Fruit fly (Drosophila melanogaster) whole organism, embryonic: ENCODE measurements around the gene ph-d.

Source experiments
- Bgb ChIP-seq: fragments of 200-800 bp; sonication (Bioruptor generic); IDR thresholded peaks from 2 replicates; pipeline ENCODE4 v1.3.6; 2022; ENCODE audit warnings: missing biosample characterization, missing genetic modification characterization; ENCODE audit not compliant: partially characterized antibody
- CG10979 ChIP-seq: fragments of 200-800 bp; sonication (Bioruptor generic); optimal IDR thresholded peaks from 2 replicates; lab custom pipeline; 2018; ENCODE audit warnings: missing biosample characterization, mild to moderate bottlenecking, missing genetic modification characterization, moderate library complexity
- CG13424 ChIP-seq: fragments of 200-800 bp; sonication (Bioruptor generic); optimal IDR thresholded peaks from 2 replicates; lab custom pipeline; 2019; ENCODE audit warnings: missing biosample characterization, mild to moderate bottlenecking, missing genetic modification characterization, moderate library complexity
- CG13624 ChIP-seq: fragments of 200-800 bp; sonication (Bioruptor generic); optimal IDR thresholded peaks from 2 replicates; lab custom pipeline; 2016; ENCODE audit warnings: missing biosample characterization, missing genetic modification characterization
- CG14050 ChIP-seq: fragments of 200-800 bp; sonication (Bioruptor generic); IDR thresholded peaks from 3 replicates; pipeline ENCODE4 v1.3.6; 2022; ENCODE audit warnings: missing biosample characterization, missing genetic modification characterization
- CG14860 ChIP-seq: fragments of 200-800 bp; sonication (Bioruptor generic); IDR thresholded peaks from 3 replicates; pipeline ENCODE4 v1.3.6; 2022; ENCODE audit warnings: missing biosample characterization, missing genetic modification characterization; ENCODE audit not compliant: partially characterized antibody
- CG16779 ChIP-seq: fragments of 200-800 bp; sonication (Bioruptor generic); IDR thresholded peaks from 2 replicates; pipeline ENCODE4 v1.3.6; 2022; ENCODE audit warnings: missing biosample characterization, missing genetic modification characterization
- CG17612 ChIP-seq: fragments of 200-800 bp; sonication (Bioruptor generic); IDR thresholded peaks from 2 replicates; pipeline ENCODE4 v1.3.6; 2022; ENCODE audit warnings: missing biosample characterization, missing genetic modification characterization
- CG31365 ChIP-seq: fragments of 200-800 bp; sonication (Bioruptor generic); optimal IDR thresholded peaks from 2 replicates; lab custom pipeline; 2018; ENCODE audit warnings: missing biosample characterization, mild to moderate bottlenecking, missing genetic modification characterization
- CG32532 ChIP-seq: fragments of 200-800 bp; sonication (Bioruptor generic); IDR thresholded peaks from 2 replicates; pipeline ENCODE4 v1.3.6; 2022; ENCODE audit warnings: missing biosample characterization, missing genetic modification characterization
- CG4424 ChIP-seq: fragments of 200-800 bp; sonication (Bioruptor generic); optimal IDR thresholded peaks from 3 replicates; lab custom pipeline; 2016; ENCODE audit warnings: missing biosample characterization, missing genetic modification characterization
- CG7786 ChIP-seq: fragments of 200-800 bp; sonication (Bioruptor generic); optimal IDR thresholded peaks from 2 replicates; lab custom pipeline; 2016; ENCODE audit warnings: missing biosample characterization, missing genetic modification characterization
- CG7963 ChIP-seq: fragments of 200-800 bp; sonication (Bioruptor generic); IDR thresholded peaks from 3 replicates; pipeline ENCODE4 v1.3.6; 2022; ENCODE audit warnings: missing biosample characterization, missing genetic modification characterization; ENCODE audit not compliant: partially characterized antibody
- CG8924 ChIP-seq: fragments of 200-800 bp; optimal IDR thresholded peaks from 3 replicates; lab custom pipeline; 2019; ENCODE audit warnings: missing biosample characterization, mild to moderate bottlenecking, missing genetic modification characterization, moderate library complexity
- CG9797 ChIP-seq: fragments of 200-800 bp; sonication (Bioruptor generic); optimal IDR thresholded peaks from 3 replicates; lab custom pipeline; 2018; ENCODE audit warnings: missing biosample characterization, mild to moderate bottlenecking, missing genetic modification characterization
- CG9817 ChIP-seq: fragments of 200-800 bp; sonication (Bioruptor generic); optimal IDR thresholded peaks from 2 replicates; lab custom pipeline; 2018; ENCODE audit warnings: missing biosample characterization, mild to moderate bottlenecking, missing genetic modification characterization, moderate library complexity
- CG9876 ChIP-seq: fragments of 200-800 bp; sonication (Bioruptor generic); optimal IDR thresholded peaks from 2 replicates; lab custom pipeline; 2016; ENCODE audit warnings: missing biosample characterization, missing genetic modification characterization
- Dad ChIP-seq: fragments of 200-800 bp; sonication (Bioruptor generic); optimal IDR thresholded peaks from 3 replicates; lab custom pipeline; 2016; ENCODE audit warnings: missing biosample characterization, missing genetic modification characterization
- Dp ChIP-seq: fragments of 200-800 bp; sonication (Bioruptor generic); optimal IDR thresholded peaks from 2 replicates; lab custom pipeline; 2018; ENCODE audit warnings: missing biosample characterization, mild to moderate bottlenecking, missing genetic modification characterization, moderate library complexity
- Ets97D ChIP-seq: fragments of 200-800 bp; sonication (Bioruptor generic); optimal IDR thresholded peaks from 3 replicates; lab custom pipeline; 2016; ENCODE audit warnings: missing biosample characterization, missing genetic modification characterization
- Fer3 ChIP-seq: fragments of 200-800 bp; sonication (Bioruptor generic); optimal IDR thresholded peaks from 2 replicates; lab custom pipeline; 2018; ENCODE audit warnings: missing biosample characterization, mild to moderate bottlenecking, missing genetic modification characterization, moderate library complexity
- GATAe ChIP-seq: fragments of 200-800 bp; sonication (Bioruptor generic); conservative IDR thresholded peaks from 2 replicates; pipeline ENCODE4 v1.3.6; 2022; ENCODE audit warnings: missing biosample characterization, missing genetic modification characterization
- H2.0 ChIP-seq: fragments of 200-800 bp; sonication (Bioruptor generic); IDR thresholded peaks from 2 replicates; pipeline ENCODE4 v1.3.6; 2022; ENCODE audit warnings: missing biosample characterization, missing genetic modification characterization
- HHEX ChIP-seq: fragments of 200-800 bp; sonication (Bioruptor generic); optimal IDR thresholded peaks from 3 replicates; lab custom pipeline; 2017; ENCODE audit warnings: missing biosample characterization, mild to moderate bottlenecking, missing genetic modification characterization, missing genetic modification reagents
- HLH54F ChIP-seq: fragments of 200-800 bp; sonication (Bioruptor generic); optimal IDR thresholded peaks from 3 replicates; lab custom pipeline; 2016; ENCODE audit warnings: missing biosample characterization, missing genetic modification characterization
- Mrtf ChIP-seq: fragments of 200-800 bp; sonication (Bioruptor generic); IDR thresholded peaks from 3 replicates; pipeline ENCODE4 v1.3.6; 2022; ENCODE audit warnings: missing biosample characterization, missing genetic modification characterization
- Six4 ChIP-seq: fragments of 200-800 bp; sonication (Bioruptor generic); optimal IDR thresholded peaks from 2 replicates; lab custom pipeline; 2016; ENCODE audit warnings: missing biosample characterization, missing genetic modification characterization
- Spps ChIP-seq: fragments of 200-800 bp; sonication (Bioruptor generic); optimal IDR thresholded peaks from 2 replicates; lab custom pipeline; 2018; ENCODE audit warnings: missing biosample characterization, mild to moderate bottlenecking, missing genetic modification characterization
- ase ChIP-seq: fragments of 200-800 bp; sonication (Bioruptor generic); IDR thresholded peaks from 3 replicates; pipeline ENCODE4 v1.3.6; 2022; ENCODE audit warnings: missing biosample characterization, missing genetic modification characterization
- ato ChIP-seq: fragments of 200-800 bp; sonication (Bioruptor generic); IDR thresholded peaks from 2 replicates; pipeline ENCODE4 v1.3.6; 2022; ENCODE audit warnings: missing biosample characterization, missing genetic modification characterization; ENCODE audit not compliant: partially characterized antibody
- bcd ChIP-seq: fragments of 200-800 bp; sonication (Bioruptor generic); optimal IDR thresholded peaks from 2 replicates; lab custom pipeline; 2017; ENCODE audit warnings: missing biosample characterization, mild to moderate bottlenecking, missing genetic modification characterization
- cas ChIP-seq: fragments of 200-800 bp; sonication (Bioruptor generic); IDR thresholded peaks from 2 replicates; pipeline ENCODE4 v1.3.6; 2022; ENCODE audit warnings: missing biosample characterization, missing genetic modification characterization
- cg ChIP-seq: fragments of 200-800 bp; sonication (Bioruptor generic); optimal IDR thresholded peaks from 3 replicates; lab custom pipeline; 2019; ENCODE audit warnings: missing biosample characterization, mild to moderate bottlenecking, missing genetic modification characterization, moderate library complexity
- danr ChIP-seq: fragments of 200-800 bp; sonication (Bioruptor generic); IDR thresholded peaks from 2 replicates; pipeline ENCODE4 v1.3.6; 2022; ENCODE audit warnings: missing biosample characterization, missing genetic modification characterization
- eyg ChIP-seq: fragments of 200-800 bp; sonication (Bioruptor generic); optimal IDR thresholded peaks from 3 replicates; lab custom pipeline; 2016; ENCODE audit warnings: missing biosample characterization, missing genetic modification characterization
- gce ChIP-seq: fragments of 200-800 bp; sonication (Bioruptor generic); IDR thresholded peaks from 3 replicates; pipeline ENCODE4 v1.3.6; 2022; ENCODE audit warnings: missing biosample characterization, missing genetic modification characterization
- nerfin-1 ChIP-seq: fragments of 200-800 bp; sonication (Bioruptor generic); optimal IDR thresholded peaks from 3 replicates; lab custom pipeline; 2019; ENCODE audit warnings: missing biosample characterization, mild to moderate bottlenecking, missing genetic modification characterization, moderate library complexity
- nmo ChIP-seq: fragments of 200-800 bp; sonication (Bioruptor generic); optimal IDR thresholded peaks from 2 replicates; lab custom pipeline; 2018; ENCODE audit warnings: missing biosample characterization, mild to moderate bottlenecking, missing genetic modification characterization, moderate library complexity
- oc ChIP-seq: fragments of 200-800 bp; sonication (Bioruptor generic); optimal IDR thresholded peaks from 2 replicates; lab custom pipeline; 2018; ENCODE audit warnings: missing biosample characterization, mild to moderate bottlenecking, missing genetic modification characterization, moderate library complexity
- pan ChIP-seq, 4 experiments: fragments of >200 bp in 3 of 4; fragments of 200-800 bp in 1 of 4; sonication (Bioruptor generic) in 1 of 4; optimal IDR thresholded peaks in 3 of 4; IDR thresholded peaks in 1 of 4; 2 replicates each; pipeline versions ENCODE4 v1.3.6 to Lab custom; 2017 to 2022; ENCODE audit warnings: missing biosample characterization in 2 of 4, missing genetic modification characterization in 2 of 4, mixed read lengths in 1 of 4
- pfk ChIP-seq: fragments of 200-800 bp; sonication (Bioruptor generic); optimal IDR thresholded peaks from 2 replicates; lab custom pipeline; 2018; ENCODE audit warnings: missing biosample characterization, mild to moderate bottlenecking, missing genetic modification characterization, moderate library complexity
- pzg ChIP-seq: fragments of 200-800 bp; sonication (Bioruptor generic); optimal IDR thresholded peaks from 3 replicates; lab custom pipeline; 2018; ENCODE audit warnings: missing biosample characterization, mild to moderate bottlenecking, missing genetic modification characterization, moderate library complexity
- rib ChIP-seq: fragments of 200-800 bp; sonication (Bioruptor generic); IDR thresholded peaks from 2 replicates; pipeline ENCODE4 v1.3.6; 2022; ENCODE audit warnings: missing biosample characterization, missing genetic modification characterization
- slbo ChIP-seq: fragments of 200-800 bp; sonication (Bioruptor generic); IDR thresholded peaks from 2 replicates; pipeline ENCODE4 v1.3.6; 2022; ENCODE audit warnings: missing biosample characterization, missing genetic modification characterization
- sr ChIP-seq: fragments of 200-800 bp; sonication (Bioruptor generic); IDR thresholded peaks from 3 replicates; pipeline ENCODE4 v1.3.6; 2022; ENCODE audit warnings: missing biosample characterization, missing genetic modification characterization
- stc ChIP-seq: fragments of 200-800 bp; sonication (Bioruptor generic); IDR thresholded peaks from 2 replicates; pipeline ENCODE4 v1.3.6; 2022; ENCODE audit warnings: missing biosample characterization, missing genetic modification characterization
- tin ChIP-seq: fragments of 200-800 bp; sonication (Bioruptor generic); optimal IDR thresholded peaks from 3 replicates; lab custom pipeline; 2016; ENCODE audit warnings: missing biosample characterization, missing genetic modification characterization
- vvl ChIP-seq: fragments of 200-800 bp; sonication (Bioruptor generic); IDR thresholded peaks from 2 replicates; pipeline ENCODE4 v1.3.6; 2022; ENCODE audit warnings: missing biosample characterization, missing genetic modification characterization
- z ChIP-seq: fragments of 200-800 bp; sonication (Bioruptor generic); IDR thresholded peaks from 3 replicates; pipeline ENCODE4 v1.3.6; 2022; ENCODE audit warnings: missing biosample characterization, missing genetic modification characterization

Gene ph-d

DNA sequence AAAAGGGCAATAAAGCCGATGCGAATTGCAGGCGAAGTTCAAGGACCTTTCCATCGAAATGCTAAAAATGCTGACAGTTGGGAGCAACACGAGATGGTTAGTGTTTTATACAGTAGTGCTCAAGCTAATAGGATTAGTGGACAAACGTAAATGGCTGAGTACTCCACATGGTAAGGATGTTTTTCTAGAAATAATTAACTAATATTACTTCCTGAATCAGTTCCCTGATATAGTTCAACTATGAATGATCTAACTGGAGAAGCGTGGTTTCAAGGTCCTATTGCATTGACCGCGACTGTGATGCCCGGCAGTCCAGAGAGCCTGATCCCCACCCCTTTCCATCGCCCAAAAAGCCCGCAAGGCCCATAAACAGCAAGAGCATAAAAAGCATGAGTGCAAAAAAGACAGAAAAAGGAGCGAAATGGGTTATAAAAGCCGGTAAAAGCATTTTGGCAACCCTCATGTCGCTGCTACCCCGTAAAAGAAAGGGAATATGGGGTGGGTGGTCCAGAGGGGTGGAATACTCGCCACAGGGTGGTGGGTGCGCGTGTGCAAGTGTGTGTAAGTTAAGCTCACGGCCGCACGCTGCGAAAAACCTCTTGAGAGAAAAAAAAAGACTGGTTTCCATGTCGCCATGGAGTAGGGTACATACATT lies 11.3 kb upstream of the ph-d start (continued):
- TF ChIP-seq slbo (GFP tag; lab: Robert Waterston, UW) = peak; percentile 58
- TF ChIP-seq CG8924 (tag; lab: Kevin White, UChicago) = peak; percentile 76
- peak; percentile 27 for TF ChIP-seq HLH54F (GFP tag; lab: Kevin White, UChicago)
- no peak for TF ChIP-seq eyg (GFP tag; lab: Kevin White, UChicago)
- TF ChIP-seq pfk = no peak
- peak; percentile 76 for TF ChIP-seq vvl (GFP tag; lab: Robert Waterston, UW)
- no peak for TF ChIP-seq CG17612 (GFP tag; lab: Robert Waterston, UW)
- peak; percentile 70 for TF ChIP-seq CG32532 (GFP tag; lab: Robert Waterston, UW)
- TF ChIP-seq CG9876 (GFP tag; lab: Kevin White, UChicago) = no peak
- TF ChIP-seq bcd (GFP tag; lab: Kevin White, UChicago) = peak; percentile 55
- TF ChIP-seq nerfin-1 (tag; lab: Kevin White, UChicago) = peak; percentile 83
- peak; percentile 75 for TF ChIP-seq tin (GFP tag; lab: Kevin White, UChicago)
- TF ChIP-seq CG13424 (tag; lab: Kevin White, UChicago) = peak; percentile 76
- peak; percentile 23 for TF ChIP-seq CG31365
- TF ChIP-seq gce (GFP tag; lab: Robert Waterston, UW) = 0 out of 3 replicates have a peak, but pooled peaks have one; percentile 23
- no peak for TF ChIP-seq cg (GFP tag; lab: Kevin White, UChicago)
- TF ChIP-seq Ets97D (GFP tag; lab: Kevin White, UChicago) = no peak
- no peak for TF ChIP-seq cas
- TF ChIP-seq Mrtf = 0 out of 3 replicates have a peak, but pooled peaks have one; percentile 48
- TF ChIP-seq ato (GFP tag; lab: Robert Waterston, UW) = no peak
- TF ChIP-seq sr (GFP tag; lab: Robert Waterston, UW) = no peak
- no peak for TF ChIP-seq CG9797 (GFP tag; lab: Kevin White, UChicago)
- no peak for TF ChIP-seq CG14860
- peak; percentile 37 for TF ChIP-seq Spps
- TF ChIP-seq ase (GFP tag; lab: Robert Waterston, UW) = 0 out of 3 replicates have a peak, but pooled peaks have one; percentile 44
- no peak for TF ChIP-seq rib (GFP tag; lab: Robert Waterston, UW)
- TF ChIP-seq danr (GFP tag; lab: Robert Waterston, UW) = peak; percentile 44; the same call in 1 of the 2 replicates
- TF ChIP-seq HHEX (GFP tag; lab: Kevin White, UChicago) = peak; percentile 68
- peak; percentile 63 for TF ChIP-seq nmo (GFP tag; lab: Kevin White, UChicago)
- peak; percentile 43; the same call in 1 of the 3 replicates for TF ChIP-seq CG14050
- TF ChIP-seq oc (tag; lab: Kevin White, UChicago) = peak; percentile 6
- TF ChIP-seq CG16779 = no peak
- TF ChIP-seq Six4 (GFP tag; lab: Kevin White, UChicago) = peak; percentile 50
- TF ChIP-seq Fer3 (tag; lab: Kevin White, UChicago) = peak; percentile 61
- peak; percentile 74 for TF ChIP-seq stc (GFP tag; lab: Robert Waterston, UW)
- TF ChIP-seq z (GFP tag; lab: Robert Waterston, UW) = no peak
- TF ChIP-seq CG9817 = peak; percentile 56
- TF ChIP-seq Dad (GFP tag; lab: Kevin White, UChicago) = peak; percentile 28
- peak; percentile 65 for TF ChIP-seq CG4424 (GFP tag; lab: Kevin White, UChicago)
- no peak for TF ChIP-seq Bgb (GFP tag; lab: Robert Waterston, UW)
- peak; percentile 28 for TF ChIP-seq CG13624 (GFP tag; lab: Kevin White, UChicago)
- peak; percentile 81 for TF ChIP-seq CG10979 (tag; lab: Kevin White, UChicago)
- TF ChIP-seq CG7786 (GFP tag; lab: Kevin White, UChicago) = peak; percentile 18
- TF ChIP-seq pan (optimal IDR thresholded peaks at IDR 0.05; lab: Kevin White, UChicago) = no peak
- peak in 1 of 2 experiments; percentile 72 for TF ChIP-seq pan (GFP tag; optimal IDR thresholded peaks at IDR 0.05 in 1 of 2, IDR thresholded peaks at IDR 0.05 in 1 of 2)
- no peak for TF ChIP-seq Dp (GFP tag; lab: Kevin White, UChicago)
- no peak for TF ChIP-seq pzg (GFP tag; lab: Kevin White, UChicago)
- no peak for TF ChIP-seq CG7963
- peak; percentile 66 for TF ChIP-seq H2.0
- TF ChIP-seq GATAe (GFP tag; lab: Robert Waterston, UW) = no peak
